Worm (Caenorhabditis elegans) whole organism, L4/young adult: ENCODE results near the gene K12H6.6.

Source experiments
- W03F9.2 ChIP-seq: fragments of 150-350 bp; optimal IDR thresholded peaks from 2 replicates; lab custom pipeline; 2014; ENCODE audit warnings: missing biosample characterization, missing genetic modification characterization
- dao-5 ChIP-seq: sonication (generic microtip); optimal IDR thresholded peaks from 2 replicates; lab custom pipeline; 2016; ENCODE audit warnings: missing genotype, missing genetic modification characterization, moderate library complexity, missing compliant biosample characterization
- him-1 ChIP-seq: sonication (generic microtip); optimal IDR thresholded peaks from 2 replicates; lab custom pipeline; 2016; ENCODE audit warnings: missing genotype, missing genetic modification reagents, missing genetic modification characterization, missing compliant biosample characterization

Gene K12H6.6

DNA sequence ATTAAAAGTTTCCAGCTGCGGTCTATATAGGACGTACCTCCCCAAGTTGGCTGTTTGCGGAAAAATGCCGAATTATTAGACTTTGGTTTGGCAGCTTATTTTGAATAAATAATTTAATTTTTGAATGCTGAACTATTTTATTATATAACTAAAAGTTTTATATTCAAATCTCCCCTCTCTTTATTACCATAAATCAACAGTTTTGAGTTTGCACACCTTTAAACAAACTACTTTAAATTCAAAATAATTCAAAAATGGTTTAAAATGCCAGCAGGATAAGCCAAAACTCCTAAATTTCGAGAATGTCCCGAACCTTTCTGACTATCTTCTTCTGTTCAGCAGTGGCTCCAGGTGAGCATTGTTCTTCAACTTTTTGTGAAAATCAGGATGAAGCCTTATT lies 51.8 kb downstream of the K12H6.6 start, which contains the start of gene F08D12.3:
F08D12.3 (plus strand) TSS at position 301 of the 400 bp plus-strand sequence.
- TF ChIP-seq dao-5 (tag; lab: Kevin White, UChicago) (no peak), him-1 (tag; lab: Kevin White, UChicago) (no peak), W03F9.2 (tag; lab: Kevin White, UChicago) (no peak)
